Worm (Caenorhabditis elegans): ENCODE measurements around the gene ifa-4.

Gene ifa-4

ce11 chrX:4959440-4959839 is 43.7 kb upstream of the ifa-4 start:
- no peak for TF ChIP-seq nhr-25 (tag; optimal IDR thresholded peaks at IDR 0.05)
- TF ChIP-seq alr-1 (tag; optimal IDR thresholded peaks at IDR 0.05) = no peak
- no peak for TF ChIP-seq mdl-1 (tag; optimal IDR thresholded peaks at IDR 0.05)
- TF ChIP-seq unc-39 (tag; optimal IDR thresholded peaks at IDR 0.05) = no peak
- no peak for TF ChIP-seq R02D3.7 (tag; optimal IDR thresholded peaks at IDR 0.05)
- TF ChIP-seq snpc-4 (tag; optimal IDR thresholded peaks at IDR 0.05) = no peak
- no peak for TF ChIP-seq ztf-4 (tag; optimal IDR thresholded peaks at IDR 0.05)
- no peak for TF ChIP-seq sma-9 (GFP tag; optimal IDR thresholded peaks at IDR 0.05)
- TF ChIP-seq sma-9 (tag; optimal IDR thresholded peaks at IDR 0.05) = no peak

ce11 chrX:4958986-4959385 is 43.2 kb upstream of the ifa-4 start:
- TF ChIP-seq crh-2 (tag; optimal IDR thresholded peaks at IDR 0.05) = no peak
- no peak for TF ChIP-seq nhr-12 (tag; optimal IDR thresholded peaks at IDR 0.05)
- no peak for TF ChIP-seq nhr-6 (tag; optimal IDR thresholded peaks at IDR 0.05)
- no peak for TF ChIP-seq nhr-129 (tag; optimal IDR thresholded peaks at IDR 0.05)
- TF ChIP-seq ztf-4 (tag; optimal IDR thresholded peaks at IDR 0.05) = no peak
- TF ChIP-seq ama-1 (optimal IDR thresholded peaks at IDR 0.05) = no peak
- TF ChIP-seq dmd-4 (tag; optimal IDR thresholded peaks at IDR 0.05) = no peak

- TF ChIP-seq C34F6.9 (tag; optimal IDR thresholded peaks at IDR 0.05) = peak; percentile 12
- TF ChIP-seq ztf-4 (tag; optimal IDR thresholded peaks at IDR 0.05) = peak; percentile 54
- no peak for TF ChIP-seq ama-1 (optimal IDR thresholded peaks at IDR 0.05)
- TF ChIP-seq sma-9 (GFP tag; optimal IDR thresholded peaks at IDR 0.05) = peak; percentile 79
- no peak for TF ChIP-seq sma-9 (tag; optimal IDR thresholded peaks at IDR 0.05)
- no peak for TF ChIP-seq Y55F3AM.14 (GFP tag; optimal IDR thresholded peaks at IDR 0.05)
- TF ChIP-seq nhr-11 (tag; optimal IDR thresholded peaks at IDR 0.05) = no peak
- peak; percentile 93 for TF ChIP-seq F13H6.1 (tag; optimal IDR thresholded peaks at IDR 0.05)
- TF ChIP-seq sma-3 (GFP tag; optimal IDR thresholded peaks at IDR 0.05) = no peak
- TF ChIP-seq nhr-129 (tag; optimal IDR thresholded peaks at IDR 0.05) = peak; percentile 68
- TF ChIP-seq nhr-6 (tag; optimal IDR thresholded peaks at IDR 0.05) = no peak
- TF ChIP-seq crh-2 (tag; optimal IDR thresholded peaks at IDR 0.05) = no peak
- no peak for TF ChIP-seq unc-55 (GFP tag; optimal IDR thresholded peaks at IDR 0.05)
- peak in 1 of 2 experiments; percentile 1 for TF ChIP-seq lsy-2 (tag; optimal IDR thresholded peaks at IDR 0.05)
- TF ChIP-seq nhr-77 (tag; optimal IDR thresholded peaks at IDR 0.05) = no peak
- no peak for TF ChIP-seq unc-62 (GFP tag; optimal IDR thresholded peaks at IDR 0.05)
- TF ChIP-seq aly-2 (tag; optimal IDR thresholded peaks at IDR 0.05) = no peak
These were observed 41.5 kb upstream of the ifa-4 start, which contains the start of gene M03F4.4 for ce11 chrX:4957259-4957658. TSS of gene M03F4.4 (minus strand) at chrX:4957418.

ce11 chrX:4947749-4948148 is 32.0 kb upstream of the ifa-4 start, which contains the start of gene tyra-3:
TSS of gene tyra-3 (plus strand) at chrX:4948049.
- TF ChIP-seq F13H6.1 (tag; optimal IDR thresholded peaks at IDR 0.05) = no peak
- TF ChIP-seq lin-39 (tag; optimal IDR thresholded peaks at IDR 0.05) = no peak
- TF ChIP-seq ztf-4 (tag; optimal IDR thresholded peaks at IDR 0.05) = no peak
- TF ChIP-seq lin-13 (GFP tag; optimal IDR thresholded peaks at IDR 0.05) = no peak
- no peak for TF ChIP-seq Y55F3AM.14 (GFP tag; optimal IDR thresholded peaks at IDR 0.05)
- no peak for TF ChIP-seq nhr-237 (tag; optimal IDR thresholded peaks at IDR 0.05)
- TF ChIP-seq ztf-1 (GFP tag; conservative IDR thresholded peaks at IDR 0.05) = no peak
- no peak for TF ChIP-seq elt-1 (tag; optimal IDR thresholded peaks at IDR 0.05)
- TF ChIP-seq lsy-2 (tag; optimal IDR thresholded peaks at IDR 0.05) = no peak
- no peak for TF ChIP-seq nhr-129 (tag; optimal IDR thresholded peaks at IDR 0.05)
- TF ChIP-seq snpc-4 (tag; optimal IDR thresholded peaks at IDR 0.05) = no peak
- no peak for TF ChIP-seq dmd-4 (tag; optimal IDR thresholded peaks at IDR 0.05)
- TF ChIP-seq C34F6.9 (tag; optimal IDR thresholded peaks at IDR 0.05) = no peak
- no peak for TF ChIP-seq sem-4 (tag; optimal IDR thresholded peaks at IDR 0.05)
- no peak for TF ChIP-seq aly-2 (tag; optimal IDR thresholded peaks at IDR 0.05)

ce11 chrX:4938990-4939389 is 23.2 kb upstream of the ifa-4 start:
- TF ChIP-seq ztf-1 (GFP tag; conservative IDR thresholded peaks at IDR 0.05) = no peak
- TF ChIP-seq egl-27 (tag; optimal IDR thresholded peaks at IDR 0.05) = no peak
- TF ChIP-seq R02D3.7 (tag; optimal IDR thresholded peaks at IDR 0.05) = no peak
- TF ChIP-seq crh-2 (tag; optimal IDR thresholded peaks at IDR 0.05) = no peak

- TF ChIP-seq aly-2 (tag; optimal IDR thresholded peaks at IDR 0.05) (no peak), nhr-21 (tag; optimal IDR thresholded peaks at IDR 0.05) (no peak), blmp-1 (tag; optimal IDR thresholded peaks at IDR 0.05; ENCODE audit: insufficient read depth) (no peak), alr-1 (tag; optimal IDR thresholded peaks at IDR 0.05) (no peak), unc-55 (GFP tag; optimal IDR thresholded peaks at IDR 0.05) (peak; percentile 25), ama-1 (optimal IDR thresholded peaks at IDR 0.05) (no peak), ceh-82 (tag; optimal IDR thresholded peaks at IDR 0.05) (no peak), lin-11 (tag; optimal IDR thresholded peaks at IDR 0.05) (peak; percentile 14), Y55F3AM.14 (GFP tag; optimal IDR thresholded peaks at IDR 0.05) (no peak), ZK546.5 (tag; optimal IDR thresholded peaks at IDR 0.05) (no peak), nhr-25 (tag; optimal IDR thresholded peaks at IDR 0.05) (no peak), C34F6.9 (tag; optimal IDR thresholded peaks at IDR 0.05) (peak; percentile 35), nhr-77 (tag; optimal IDR thresholded peaks at IDR 0.05) (no peak), ztf-1 (GFP tag; conservative IDR thresholded peaks at IDR 0.05) (no peak)
These were observed 17.2 kb upstream of the ifa-4 start for ce11 chrX:4932964-4933363.
